Worm (Caenorhabditis elegans): ENCODE data around the gene gmpr-1.

Gene gmpr-1

ce11 chrV:4360018-4360417, 11.2 kb downstream of the gmpr-1 start:
- no peak for TF ChIP-seq aly-2 (tag; optimal IDR thresholded peaks at IDR 0.05)
- TF ChIP-seq ceh-82 (tag; optimal IDR thresholded peaks at IDR 0.05): no peak
- peak; percentile 46 for TF ChIP-seq lin-14 (GFP tag; optimal IDR thresholded peaks at IDR 0.05)
- no peak for TF ChIP-seq nhr-11 (tag; optimal IDR thresholded peaks at IDR 0.05)
- no peak for TF ChIP-seq unc-98 (GFP tag; IDR thresholded peaks at IDR 0.05)
- TF ChIP-seq jun-1 (tag; optimal IDR thresholded peaks at IDR 0.05): no peak

DNA sequence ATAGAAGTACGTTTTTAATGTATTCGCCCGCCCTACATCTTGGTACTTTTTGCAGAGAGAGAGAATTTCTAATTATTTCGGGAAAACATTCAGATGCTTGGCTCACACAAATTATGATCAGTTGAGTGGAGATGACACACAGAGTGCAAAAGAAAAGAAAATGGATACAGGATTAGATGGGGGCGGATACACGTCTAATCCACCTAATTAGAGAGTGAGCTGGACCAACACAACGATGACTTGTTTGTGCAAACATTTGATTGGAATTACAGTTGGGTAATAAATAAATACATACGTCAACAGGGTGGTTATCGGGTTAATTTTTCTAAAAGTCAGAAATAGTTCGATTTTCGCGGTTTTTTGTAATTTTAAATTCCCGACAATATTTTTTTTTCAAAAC, 12.1 kb downstream of the gmpr-1 start:
- TF ChIP-seq lin-14 (GFP tag; optimal IDR thresholded peaks at IDR 0.05) (peak; percentile 37), unc-130 (tag; optimal IDR thresholded peaks at IDR 0.05) (no peak), dsc-1 (tag; optimal IDR thresholded peaks at IDR 0.05) (peak; percentile 74), ztf-4 (tag; optimal IDR thresholded peaks at IDR 0.05) (no peak), hlh-4 (tag; optimal IDR thresholded peaks at IDR 0.05) (no peak), unc-30 (tag; optimal IDR thresholded peaks at IDR 0.05) (no peak), ceh-90 (tag; optimal IDR thresholded peaks at IDR 0.05) (no peak), C16A3.4 (tag; optimal IDR thresholded peaks at IDR 0.05) (no peak), nhr-237 (tag; optimal IDR thresholded peaks at IDR 0.05) (no peak), fkh-4 (tag; optimal IDR thresholded peaks at IDR 0.05; ENCODE audit: borderline replicate concordance) (no peak)

- TF ChIP-seq vab-15 (tag; optimal IDR thresholded peaks at IDR 0.05) (no peak), ets-5 (GFP tag; IDR thresholded peaks at IDR 0.05) (no peak), xbp-1 (tag; optimal IDR thresholded peaks at IDR 0.05) (no peak), pag-3 (tag; optimal IDR thresholded peaks at IDR 0.05; ENCODE audit: borderline replicate concordance, insufficient read depth) (no peak), skn-1 (tag; optimal IDR thresholded peaks at IDR 0.05) (peak; percentile 38), C34B4.2 (tag; optimal IDR thresholded peaks at IDR 0.05) (no peak), lin-14 (GFP tag; optimal IDR thresholded peaks at IDR 0.05) (peak; percentile 80), fkh-10 (GFP tag; optimal IDR thresholded peaks at IDR 0.05) (no peak), snpc-4 (tag; optimal IDR thresholded peaks at IDR 0.05) (no peak), F16B12.6 (tag; optimal IDR thresholded peaks at IDR 0.05) (no peak), zag-1 (tag; optimal IDR thresholded peaks at IDR 0.05) (no peak), ces-1 (GFP tag; optimal IDR thresholded peaks at IDR 0.05) (peak; percentile 36), nhr-237 (tag; optimal IDR thresholded peaks at IDR 0.05) (no peak), unc-86 (tag; optimal IDR thresholded peaks at IDR 0.05) (no peak), fkh-4 (tag; optimal IDR thresholded peaks at IDR 0.05; ENCODE audit: borderline replicate concordance) (no peak), hpl-2 (GFP tag; optimal IDR thresholded peaks at IDR 0.05) (no peak), sptf-1 (tag; optimal IDR thresholded peaks at IDR 0.05) (no peak), efl-1 (optimal IDR thresholded peaks at IDR 0.05) (no peak), efl-1 (GFP tag; optimal IDR thresholded peaks at IDR 0.05 in 1 of 2) (no peak), lsy-2 (tag; optimal IDR thresholded peaks at IDR 0.05) (peak in 1 of 2 experiments; percentile 36), nhr-71 (tag; optimal IDR thresholded peaks at IDR 0.05) (peak; percentile 46), nhr-12 (tag; optimal IDR thresholded peaks at IDR 0.05) (no peak), ceh-8 (GFP tag; optimal IDR thresholded peaks at IDR 0.05) (peak; percentile 49), elt-3 (tag; optimal IDR thresholded peaks at IDR 0.05) (no peak), lin-35 (GFP tag; optimal IDR thresholded peaks at IDR 0.05) (no peak), nhr-47 (tag; optimal IDR thresholded peaks at IDR 0.05) (peak; percentile 22), hlh-4 (tag; optimal IDR thresholded peaks at IDR 0.05) (no peak), tbx-2 (tag; optimal IDR thresholded peaks at IDR 0.05) (peak; percentile 64), ceh-82 (tag; optimal IDR thresholded peaks at IDR 0.05) (peak in 2 of 3 experiments; percentile 15 to 56), jun-1 (tag; optimal IDR thresholded peaks at IDR 0.05) (no peak), irx-1 (tag; optimal IDR thresholded peaks at IDR 0.05) (peak; percentile 21), fos-1 (tag; optimal IDR thresholded peaks at IDR 0.05) (no peak), grh-1 (GFP tag; IDR thresholded peaks at IDR 0.05) (no peak), ztf-11 (tag; optimal IDR thresholded peaks at IDR 0.05) (no peak), Y116A8C.19 (tag; optimal IDR thresholded peaks at IDR 0.05; ENCODE audit: borderline replicate concordance) (no peak), fkh-8 (tag; optimal IDR thresholded peaks at IDR 0.05) (no peak), rnt-1 (tag; optimal IDR thresholded peaks at IDR 0.05) (peak; percentile 6), blmp-1 (tag; optimal IDR thresholded peaks at IDR 0.05) (peak; percentile 93), mdl-1 (tag; optimal IDR thresholded peaks at IDR 0.05) (no peak), snu-23 (GFP tag; optimal IDR thresholded peaks at IDR 0.05) (no peak), mep-1 (tag; optimal IDR thresholded peaks at IDR 0.05) (peak; percentile 7)
Observed at ce11 chrV:4357369-4357768, 13.8 kb downstream of the gmpr-1 start.
